In genomic region chrIII:6606022-6606467, ce11 we compare ENCODE assay signal across 2 worm cellular contexts.
TF ChIP-seq lines count a peak whose summit lies in the region.

No protein-coding gene starts in this region.

TF ChIP-seq in whole organism, L1 larva, 84 proteins besides CTCF, POLR2A, EP300 and RAD21 (continued from another document):
- TF ChIP-seq unc-86 (tag; optimal IDR thresholded peaks at IDR 0.05; lab: Kevin White, UChicago): peak; percentile 54
- TF ChIP-seq pax-3 (tag; optimal IDR thresholded peaks at IDR 0.05; lab: Kevin White, UChicago): peak; percentile 69
- peak; percentile 61 for TF ChIP-seq ztf-4 (tag; optimal IDR thresholded peaks at IDR 0.05; lab: Kevin White, UChicago)
- no peak for TF ChIP-seq zag-1 (tag; optimal IDR thresholded peaks at IDR 0.05; lab: Kevin White, UChicago)
- no peak for TF ChIP-seq nhr-12 (tag; optimal IDR thresholded peaks at IDR 0.05; lab: Kevin White, UChicago)
- TF ChIP-seq nhr-85 (tag; lab: Kevin White, UChicago): peak; percentile 83
- peak; percentile 13 for TF ChIP-seq lin-39 (tag; optimal IDR thresholded peaks at IDR 0.05; lab: Kevin White, UChicago)
- TF ChIP-seq isw-1 (GFP tag; IDR thresholded peaks at IDR 0.05; lab: Robert Waterston, UW): peak; percentile 35
- TF ChIP-seq ces-1 (GFP tag; optimal IDR thresholded peaks at IDR 0.05; lab: Kevin White, UChicago): no peak
- TF ChIP-seq ceh-8 (GFP tag; optimal IDR thresholded peaks at IDR 0.05; lab: Kevin White, UChicago): peak; percentile 46
- TF ChIP-seq sup-37 (GFP tag; optimal IDR thresholded peaks at IDR 0.05; lab: Kevin White, UChicago): no peak
- TF ChIP-seq lin-14 (GFP tag; optimal IDR thresholded peaks at IDR 0.05; lab: Kevin White, UChicago): peak; percentile 90
- TF ChIP-seq tlp-1 (tag; optimal IDR thresholded peaks at IDR 0.05; lab: Kevin White, UChicago): no peak
- TF ChIP-seq lir-3 (tag; optimal IDR thresholded peaks at IDR 0.05; lab: Kevin White, UChicago; ENCODE audit: poor library complexity): no peak
- TF ChIP-seq blmp-1 (tag; optimal IDR thresholded peaks at IDR 0.05; lab: Kevin White, UChicago): peak; percentile 82
- peak; percentile 69 to 79 for TF ChIP-seq lsy-2 (tag; optimal IDR thresholded peaks at IDR 0.05; lab: Kevin White, UChicago)
- peak; percentile 51 for TF ChIP-seq dsc-1 (tag; optimal IDR thresholded peaks at IDR 0.05; lab: Kevin White, UChicago)
- TF ChIP-seq nhr-11 (tag; optimal IDR thresholded peaks at IDR 0.05; lab: Kevin White, UChicago): no peak
- TF ChIP-seq unc-130 (tag; optimal IDR thresholded peaks at IDR 0.05; lab: Kevin White, UChicago): peak; percentile 81
- TF ChIP-seq egl-13 (tag; optimal IDR thresholded peaks at IDR 0.05; lab: Kevin White, UChicago): peak; percentile 7
- peak; percentile 58 for TF ChIP-seq jun-1 (tag; optimal IDR thresholded peaks at IDR 0.05; lab: Kevin White, UChicago)
- no peak for TF ChIP-seq C34B4.2 (tag; optimal IDR thresholded peaks at IDR 0.05; lab: Kevin White, UChicago)
- peak; percentile 44 for TF ChIP-seq irx-1 (tag; optimal IDR thresholded peaks at IDR 0.05; lab: Kevin White, UChicago)
- no peak for TF ChIP-seq ceh-88 (GFP tag; IDR thresholded peaks at IDR 0.05; lab: Robert Waterston, UW)
TF ChIP-seq in whole organism, L1 larva: peak in this region for 48.

TF ChIP-seq in whole organism, young adult, 124 proteins besides CTCF, POLR2A, EP300 and RAD21 (continued from another document):
- TF ChIP-seq sdz-38 (tag; optimal IDR thresholded peaks at IDR 0.05; lab: Kevin White, UChicago) (no peak), T07F8.4 (tag; optimal IDR thresholded peaks at IDR 0.05; lab: Kevin White, UChicago) (peak; percentile 60), unc-130 (GFP tag; optimal IDR thresholded peaks at IDR 0.05; lab: Kevin White, UChicago) (peak; percentile 24), nfya-1 (tag; optimal IDR thresholded peaks at IDR 0.05; lab: Kevin White, UChicago; ENCODE audit: borderline replicate concordance, insufficient read depth) (no peak), efl-1 (GFP tag; optimal IDR thresholded peaks at IDR 0.05; lab: Kevin White, UChicago) (peak; percentile 29), lir-1 (GFP tag; conservative IDR thresholded peaks at IDR 0.05; lab: Robert Waterston, UW) (no peak), F22D6.2 (tag; optimal IDR thresholded peaks at IDR 0.05; lab: Kevin White, UChicago) (no peak)
